Fruit fly (Drosophila melanogaster) whole organism, wandering third instar larva: Measurements from ENCODE around the gene CG11760.

Experiments used
- CG9705 ChIP-seq: fragments of 200-800 bp; sonication (Bioruptor generic); optimal IDR thresholded peaks from 2 replicates; lab custom pipeline; 2018; ENCODE audit warnings: missing biosample characterization, mild to moderate bottlenecking, missing genetic modification characterization
- CrebA ChIP-seq: fragments of 200-800 bp; sonication (Bioruptor generic); optimal IDR thresholded peaks from 2 replicates; lab custom pipeline; 2016; ENCODE audit warnings: missing biosample characterization, mild to moderate bottlenecking, missing genetic modification characterization, borderline replicate concordance
- Dfd ChIP-seq: fragments of >200 bp; optimal IDR thresholded peaks from 2 replicates; lab custom pipeline; 2017; ENCODE audit warnings: missing biosample characterization, missing genetic modification characterization
- Rel ChIP-seq, 2 experiments: fragments of 200-800 bp; sonication (Bioruptor generic) in 1 of 2; optimal IDR thresholded peaks; 2 replicates in 1 of 2; 3 replicates in 1 of 2; lab custom pipeline; 2016 to 2019; ENCODE audit warnings: mild to moderate bottlenecking in 2 of 2, missing biosample characterization in 2 of 2, missing genetic modification characterization in 2 of 2, moderate library complexity in 1 of 2
- Sp1 ChIP-seq: fragments of 200-800 bp; sonication (Bioruptor generic); optimal IDR thresholded peaks from 3 replicates; lab custom pipeline; 2019; ENCODE audit warnings: missing biosample characterization, mild to moderate bottlenecking, missing genetic modification characterization, moderate library complexity
- dl ChIP-seq, 2 experiments: fragments of 175-275, 200-275 bp in 1 of 2; fragments of 200-275 bp in 1 of 2; sonication (Bioruptor generic); optimal IDR thresholded peaks; lab custom pipeline; 2018; ENCODE audit warnings: mild to moderate bottlenecking in 2 of 2, missing biosample characterization in 2 of 2, missing genetic modification characterization in 2 of 2, moderate library complexity in 2 of 2; ENCODE audit not compliant: partially characterized antibody in 2 of 2, insufficient read depth in 1 of 2
- h ChIP-seq: fragments of 200-800 bp; sonication (Bioruptor generic); optimal IDR thresholded peaks from 3 replicates; lab custom pipeline; 2016; ENCODE audit warnings: missing biosample characterization, mild to moderate bottlenecking, missing genetic modification characterization
- jim ChIP-seq: fragments of 175-275, 200-325 bp; sonication (Bioruptor generic); optimal IDR thresholded peaks from 2 replicates; lab custom pipeline; 2016; ENCODE audit warnings: missing biosample characterization, mild to moderate bottlenecking, missing genetic modification characterization
- lola ChIP-seq: fragments of >200 bp; optimal IDR thresholded peaks from 2 replicates; lab custom pipeline; 2017; ENCODE audit warnings: missing biosample characterization, missing genetic modification characterization
- pan ChIP-seq: fragments of >200 bp; optimal IDR thresholded peaks from 2 replicates; lab custom pipeline; 2017
- psq ChIP-seq: fragments of 200-800 bp; sonication (Bioruptor generic); optimal IDR thresholded peaks from 3 replicates; lab custom pipeline; 2017; ENCODE audit warnings: missing biosample characterization, mild to moderate bottlenecking, missing genetic modification characterization, moderate library complexity
- tai ChIP-seq: sonication (Bioruptor generic); optimal IDR thresholded peaks from 2 replicates; lab custom pipeline; 2016; ENCODE audit warnings: missing biosample characterization, missing genetic modification characterization

- TF ChIP-seq Sp1 (no peak), CrebA (GFP tag; lab: Kevin White, UChicago) (no peak), psq (GFP tag; lab: Kevin White, UChicago) (no peak), lola (GFP tag; lab: Kevin White, UChicago) (no peak), tai (GFP tag; lab: Kevin White, UChicago) (no peak), Rel (GFP tag; optimal IDR thresholded peaks at IDR 0.05; lab: Kevin White, UChicago) (no peak), Rel (tag; optimal IDR thresholded peaks at IDR 0.05; lab: Kevin White, UChicago) (no peak), dl (GFP tag; optimal IDR thresholded peaks at IDR 0.05; lab: Kevin White, UChicago; ENCODE audit: insufficient read depth in 1 of 2, partially characterized antibody in 2 of 2) (no peak), CG9705 (GFP tag; lab: Kevin White, UChicago) (no peak), Dfd (GFP tag; lab: Kevin White, UChicago) (no peak), jim (GFP tag; lab: Kevin White, UChicago) (no peak), h (no peak), pan (lab: Kevin White, UChicago) (no peak)
Measured at dm6 chr3R:8725179-8725578, 6.2 kb downstream of the CG11760 start, which contains the start of gene ouib.
